Worm (Caenorhabditis elegans) whole organism, L3 larva: Measurements from ENCODE around the gene sri-60.

Experiments used
- R02D3.7 ChIP-seq: fragments of 150-350 bp; optimal IDR thresholded peaks from 2 replicates; lab custom pipeline; 2014; ENCODE audit warnings: missing biosample characterization, missing genetic modification characterization
- fkh-10 ChIP-seq: sonication (generic microtip); optimal IDR thresholded peaks from 2 replicates; lab custom pipeline; 2017; ENCODE audit warnings: missing biosample characterization, missing genetic modification reagents, missing genetic modification characterization
- lin-39 ChIP-seq: fragments of 150-350 bp; optimal IDR thresholded peaks from 2 replicates; lab custom pipeline; 2018; ENCODE audit warnings: missing biosample characterization, missing genetic modification reagents, missing genetic modification characterization
- nhr-11 ChIP-seq: fragments of 150-350 bp; optimal IDR thresholded peaks from 2 replicates; lab custom pipeline; 2014; ENCODE audit warnings: missing biosample characterization, missing genetic modification characterization
- nhr-237 ChIP-seq: fragments of 150-350 bp; optimal IDR thresholded peaks from 2 replicates; lab custom pipeline; 2014; ENCODE audit warnings: missing biosample characterization, missing genetic modification characterization
- tbx-2 ChIP-seq: sonication (generic microtip); optimal IDR thresholded peaks from 2 replicates; lab custom pipeline; 2016; ENCODE audit warnings: mild to moderate bottlenecking, missing genetic modification characterization, missing compliant biosample characterization
- unc-62 ChIP-seq: fragments of 150-350 bp; sonication (generic microtip); optimal IDR thresholded peaks from 4 replicates; lab custom pipeline; 2014; ENCODE audit warnings: missing biosample characterization, missing genetic modification reagents, missing genetic modification characterization
- ztf-11 ChIP-seq: fragments of 150-350 bp; optimal IDR thresholded peaks from 2 replicates; lab custom pipeline; 2014; ENCODE audit warnings: missing biosample characterization, missing genetic modification characterization
- ztf-4 ChIP-seq: fragments of 150-350 bp; optimal IDR thresholded peaks from 2 replicates; lab custom pipeline; 2014; ENCODE audit warnings: missing biosample characterization, missing genetic modification characterization

DNA sequence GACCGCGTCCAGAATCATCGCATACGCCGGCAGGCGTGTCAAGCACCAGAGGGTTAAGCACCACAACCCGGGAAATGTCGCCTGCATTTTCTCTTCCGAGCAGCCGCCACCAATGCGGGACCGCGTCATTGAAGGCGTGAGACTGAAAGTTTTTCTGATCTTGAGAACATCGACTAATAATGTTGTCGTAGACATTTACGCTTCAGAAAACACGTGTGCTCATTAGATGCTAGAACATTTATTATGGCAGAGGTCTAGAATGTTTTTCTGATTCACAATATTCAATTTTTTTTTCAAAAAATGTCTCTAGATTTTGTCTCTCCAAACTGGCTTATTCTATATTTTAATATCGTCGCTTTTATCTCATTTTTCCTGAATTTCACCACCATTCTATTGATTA is 46.1 kb downstream of the sri-60 start, which contains the start of gene sri-47:
- TF ChIP-seq fkh-10 (GFP tag; lab: Kevin White, UChicago) (no peak), unc-62 (GFP tag; lab: Kevin White, UChicago) (no peak), tbx-2 (no peak), R02D3.7 (tag; lab: Kevin White, UChicago) (no peak), nhr-11 (tag; lab: Kevin White, UChicago) (no peak), nhr-237 (tag; lab: Kevin White, UChicago) (no peak), ztf-4 (tag; lab: Kevin White, UChicago) (no peak), lin-39 (tag; lab: Kevin White, UChicago) (no peak), ztf-11 (tag; lab: Kevin White, UChicago) (no peak)
